Fruit fly (Drosophila melanogaster) whole organism, embryonic: ENCODE data around the gene heph.

Experiments used
- ATbp ChIP-seq: fragments of 200-800 bp; sonication (Bioruptor generic); optimal IDR thresholded peaks from 2 replicates; lab custom pipeline; 2017; ENCODE audit warnings: missing biosample characterization, mild to moderate bottlenecking, missing genetic modification characterization, missing genetic modification reagents
- Abd-B ChIP-seq: fragments of 200-800 bp; sonication (Bioruptor generic); optimal IDR thresholded peaks from 2 replicates; lab custom pipeline; 2018; ENCODE audit warnings: missing biosample characterization, mild to moderate bottlenecking, missing genetic modification characterization, moderate library complexity
- CG10209 ChIP-seq: fragments of 200-800 bp; sonication (Bioruptor generic); optimal IDR thresholded peaks from 3 replicates; lab custom pipeline; 2017; ENCODE audit warnings: missing biosample characterization, mild to moderate bottlenecking, missing genetic modification characterization, missing genetic modification reagents
- CG10321 ChIP-seq: fragments of 200-800 bp; sonication (Bioruptor generic); IDR thresholded peaks from 2 replicates; pipeline ENCODE4 v1.3.6; 2022; ENCODE audit warnings: missing biosample characterization, missing genetic modification characterization
- CG13775 ChIP-seq: fragments of 200-800 bp; sonication (Bioruptor generic); optimal IDR thresholded peaks from 3 replicates; lab custom pipeline; 2017; ENCODE audit warnings: missing biosample characterization, mild to moderate bottlenecking, missing genetic modification characterization
- CG14710 ChIP-seq: fragments of 200-800 bp; sonication (Bioruptor generic); optimal IDR thresholded peaks from 3 replicates; lab custom pipeline; 2019; ENCODE audit warnings: missing biosample characterization, mild to moderate bottlenecking, missing genetic modification characterization, moderate library complexity
- CG1603 ChIP-seq: fragments of 200-800 bp; sonication (Bioruptor generic); optimal IDR thresholded peaks from 2 replicates; lab custom pipeline; 2019; ENCODE audit warnings: missing biosample characterization, mild to moderate bottlenecking, missing genetic modification characterization, moderate library complexity
- CG16813 ChIP-seq: fragments of 200-800 bp; sonication (Bioruptor generic); IDR thresholded peaks from 3 replicates; pipeline ENCODE4 v1.3.6; 2022; ENCODE audit warnings: missing biosample characterization, missing genetic modification characterization; ENCODE audit not compliant: partially characterized antibody
- CG18619 ChIP-seq: fragments of 200-800 bp; sonication (Bioruptor generic); optimal IDR thresholded peaks from 3 replicates; lab custom pipeline; 2017; ENCODE audit warnings: missing biosample characterization, mild to moderate bottlenecking, missing genetic modification characterization
- CG18764 ChIP-seq: fragments of 200-800 bp; sonication (Bioruptor generic); optimal IDR thresholded peaks from 3 replicates; lab custom pipeline; 2016; ENCODE audit warnings: missing biosample characterization, missing genetic modification characterization
- CG2199 ChIP-seq: fragments of 200-800 bp; sonication (Bioruptor generic); IDR thresholded peaks from 3 replicates; pipeline ENCODE4 v1.3.6; 2022; ENCODE audit warnings: missing biosample characterization, missing genetic modification characterization
- CG30431 ChIP-seq: fragments of 200-800 bp; sonication (Bioruptor generic); optimal IDR thresholded peaks from 2 replicates; lab custom pipeline; 2017; ENCODE audit warnings: missing biosample characterization, missing genetic modification characterization
- CG31388 ChIP-seq: fragments of 200-800 bp; sonication (Bioruptor generic); optimal IDR thresholded peaks from 2 replicates; lab custom pipeline; 2016; ENCODE audit warnings: missing biosample characterization, missing genetic modification characterization
- CG34422 ChIP-seq: fragments of 200-800 bp; sonication (Bioruptor generic); IDR thresholded peaks from 3 replicates; pipeline ENCODE4 v1.3.6; 2022; ENCODE audit warnings: missing biosample characterization, missing genetic modification characterization
- CG4404 ChIP-seq: fragments of 200-800 bp; sonication (Bioruptor generic); IDR thresholded peaks from 2 replicates; pipeline ENCODE4 v1.3.6; 2022; ENCODE audit warnings: missing biosample characterization, missing genetic modification characterization
- CG7928 ChIP-seq: fragments of 200-800 bp; sonication (Bioruptor generic); optimal IDR thresholded peaks from 2 replicates; lab custom pipeline; 2017; ENCODE audit warnings: missing biosample characterization, mild to moderate bottlenecking, missing genetic modification characterization
- CG8281 ChIP-seq: fragments of 200-800 bp; sonication (Bioruptor generic); optimal IDR thresholded peaks from 2 replicates; lab custom pipeline; 2018; ENCODE audit warnings: missing biosample characterization, mild to moderate bottlenecking, missing genetic modification characterization, moderate library complexity
- CG8290 ChIP-seq, 3 experiments: fragments of 200-800 bp; sonication (Bioruptor generic); optimal IDR thresholded peaks; 2 replicates each; lab custom pipeline; 2016 to 2019; ENCODE audit warnings: missing biosample characterization in 3 of 3, missing genetic modification characterization in 3 of 3, mild to moderate bottlenecking in 2 of 3, moderate library complexity in 1 of 3
- CG8478 ChIP-seq: fragments of >200 bp; optimal IDR thresholded peaks from 2 replicates; lab custom pipeline; 2018
- CG9215 ChIP-seq: fragments of 200-800 bp; sonication (Bioruptor generic); IDR thresholded peaks from 2 replicates; pipeline ENCODE4 v1.3.6; 2022; ENCODE audit warnings: missing biosample characterization, missing genetic modification characterization
- Chrac-16 ChIP-seq: fragments of 200-800 bp; sonication (Bioruptor generic); optimal IDR thresholded peaks from 3 replicates; lab custom pipeline; 2016; ENCODE audit warnings: missing biosample characterization, missing genetic modification characterization
- Dbx ChIP-seq: fragments of 200-800 bp; sonication (Bioruptor generic); IDR thresholded peaks from 3 replicates; pipeline ENCODE4 v1.3.6; 2022; ENCODE audit warnings: missing biosample characterization, missing genetic modification characterization
- HLH54F ChIP-seq: fragments of 200-800 bp; sonication (Bioruptor generic); optimal IDR thresholded peaks from 3 replicates; lab custom pipeline; 2016; ENCODE audit warnings: missing biosample characterization, missing genetic modification characterization
- MESR4 ChIP-seq: fragments of 200-800 bp; sonication (Bioruptor generic); optimal IDR thresholded peaks from 2 replicates; lab custom pipeline; 2018; ENCODE audit warnings: missing biosample characterization, mild to moderate bottlenecking, missing genetic modification characterization, moderate library complexity
- Max ChIP-seq: fragments of 200-800 bp; sonication (Bioruptor generic); optimal IDR thresholded peaks from 2 replicates; lab custom pipeline; 2016; ENCODE audit warnings: missing biosample characterization, mild to moderate bottlenecking, missing genetic modification characterization
- Nf-YB ChIP-seq: fragments of 200-800 bp; sonication (Bioruptor generic); optimal IDR thresholded peaks from 3 replicates; lab custom pipeline; 2019; ENCODE audit warnings: missing biosample characterization, mild to moderate bottlenecking, missing genetic modification characterization, moderate library complexity
- Oli ChIP-seq: fragments of 200-800 bp; sonication (Bioruptor generic); optimal IDR thresholded peaks from 2 replicates; lab custom pipeline; 2018; ENCODE audit warnings: missing biosample characterization, mild to moderate bottlenecking, missing genetic modification characterization, moderate library complexity
- Poxn ChIP-seq: fragments of 200-800 bp; sonication (Bioruptor generic); IDR thresholded peaks from 2 replicates; pipeline ENCODE4 v1.3.6; 2022; ENCODE audit warnings: missing biosample characterization, missing genetic modification characterization
- YL-1 ChIP-seq: fragments of 200-800 bp; sonication (Bioruptor generic); optimal IDR thresholded peaks from 3 replicates; lab custom pipeline; 2017; ENCODE audit warnings: missing biosample characterization, mild to moderate bottlenecking, missing genetic modification characterization
- btn ChIP-seq: fragments of 200-800 bp; sonication (Bioruptor generic); optimal IDR thresholded peaks from 2 replicates; lab custom pipeline; 2016; ENCODE audit warnings: missing biosample characterization, missing genetic modification characterization
- chn ChIP-seq: fragments of 200-800 bp; sonication (Bioruptor generic); optimal IDR thresholded peaks from 2 replicates; lab custom pipeline; 2016; ENCODE audit warnings: missing biosample characterization, missing genetic modification characterization
- crol ChIP-seq: fragments of 200-800 bp; sonication (Bioruptor generic); IDR thresholded peaks from 2 replicates; pipeline ENCODE4 v1.3.6; 2022; ENCODE audit warnings: missing biosample characterization, missing genetic modification characterization
- dati ChIP-seq: fragments of 200-800 bp; sonication (Bioruptor generic); IDR thresholded peaks from 2 replicates; pipeline ENCODE4 v1.3.6; 2022; ENCODE audit warnings: missing biosample characterization, missing genetic modification characterization
- dm ChIP-seq: fragments of 200-800 bp; sonication (Bioruptor generic); optimal IDR thresholded peaks from 3 replicates; lab custom pipeline; 2016; ENCODE audit warnings: missing biosample characterization, missing genetic modification characterization
- exex ChIP-seq: fragments of 200-800 bp; sonication (Bioruptor generic); optimal IDR thresholded peaks from 4 replicates; lab custom pipeline; 2018; ENCODE audit warnings: missing biosample characterization, mild to moderate bottlenecking, missing genetic modification characterization, moderate library complexity
- grn ChIP-seq: fragments of 200-800 bp; sonication (Bioruptor generic); optimal IDR thresholded peaks from 3 replicates; lab custom pipeline; 2017; ENCODE audit warnings: missing biosample characterization, missing genetic modification characterization
- kah ChIP-seq: fragments of 200-800 bp; sonication (Bioruptor generic); optimal IDR thresholded peaks from 2 replicates; lab custom pipeline; 2018; ENCODE audit warnings: missing biosample characterization, mild to moderate bottlenecking, missing genetic modification characterization
- knrl ChIP-seq: fragments of 200-800 bp; sonication (Bioruptor generic); IDR thresholded peaks from 3 replicates; pipeline ENCODE4 v1.3.6; 2022; ENCODE audit warnings: missing biosample characterization, missing genetic modification characterization; ENCODE audit not compliant: partially characterized antibody
- lov ChIP-seq, 2 experiments: fragments of 200-800 bp in 1 of 2; fragments of >200 bp in 1 of 2; sonication (Bioruptor generic) in 1 of 2; IDR thresholded peaks in 1 of 2; optimal IDR thresholded peaks in 1 of 2; 2 replicates in 1 of 2; 3 replicates in 1 of 2; pipeline versions ENCODE4 v1.3.6 to Lab custom; 2017 to 2022; ENCODE audit warnings: missing biosample characterization in 1 of 2, missing genetic modification characterization in 1 of 2
- nmo ChIP-seq: fragments of 200-800 bp; sonication (Bioruptor generic); optimal IDR thresholded peaks from 2 replicates; lab custom pipeline; 2018; ENCODE audit warnings: missing biosample characterization, mild to moderate bottlenecking, missing genetic modification characterization, moderate library complexity
- odd ChIP-seq: fragments of 200-800 bp; sonication (Bioruptor generic); optimal IDR thresholded peaks from 2 replicates; lab custom pipeline; 2017; ENCODE audit warnings: missing biosample characterization, mild to moderate bottlenecking, missing genetic modification characterization
- salm ChIP-seq: fragments of 200-800 bp; sonication (Bioruptor generic); optimal IDR thresholded peaks from 2 replicates; lab custom pipeline; 2018; ENCODE audit warnings: missing biosample characterization, mild to moderate bottlenecking, missing genetic modification characterization
- slbo ChIP-seq: fragments of 200-800 bp; sonication (Bioruptor generic); IDR thresholded peaks from 2 replicates; pipeline ENCODE4 v1.3.6; 2022; ENCODE audit warnings: missing biosample characterization, missing genetic modification characterization
- sna ChIP-seq: fragments of 200-800 bp; sonication (Bioruptor generic); IDR thresholded peaks from 2 replicates; pipeline ENCODE4 v1.3.6; 2022; ENCODE audit warnings: missing biosample characterization, missing genetic modification characterization; ENCODE audit not compliant: partially characterized antibody
- sug ChIP-seq: fragments of 200-800 bp; optimal IDR thresholded peaks from 2 replicates; lab custom pipeline; 2019; ENCODE audit warnings: missing biosample characterization, mild to moderate bottlenecking, missing genetic modification characterization, moderate library complexity
- tgo ChIP-seq: fragments of 200-800 bp; sonication (Bioruptor generic); IDR thresholded peaks from 3 replicates; pipeline ENCODE4 v1.3.6; 2022; ENCODE audit warnings: missing biosample characterization, missing genetic modification characterization
- tna ChIP-seq: fragments of 200-800 bp; sonication (Bioruptor generic); IDR thresholded peaks from 2 replicates; pipeline ENCODE4 v1.3.6; 2022; ENCODE audit warnings: missing biosample characterization, missing genetic modification characterization; ENCODE audit not compliant: partially characterized antibody
- vnd ChIP-seq: fragments of 200-800 bp; sonication (Bioruptor generic); IDR thresholded peaks from 3 replicates; pipeline ENCODE4 v1.3.6; 2022; ENCODE audit warnings: missing biosample characterization, missing genetic modification characterization; ENCODE audit not compliant: partially characterized antibody
- wdn ChIP-seq: fragments of 200-800 bp; sonication (Bioruptor generic); IDR thresholded peaks from 2 replicates; pipeline ENCODE4 v1.3.6; 2022; ENCODE audit warnings: missing biosample characterization, missing genetic modification characterization
- yki ChIP-seq: fragments of >200 bp; optimal IDR thresholded peaks from 3 replicates; lab custom pipeline; 2018
- zfh1 ChIP-seq: fragments of 200-800 bp; sonication (Bioruptor generic); IDR thresholded peaks from 3 replicates; pipeline ENCODE4 v1.3.6; 2022; ENCODE audit warnings: missing biosample characterization, missing genetic modification characterization

heph gene

dm6 chr3R:31985603-31986002 is 29.7 kb downstream of the heph start (continued):
- TF ChIP-seq tgo (GFP tag; lab: Robert Waterston, UW) (no peak), CG18764 (GFP tag; lab: Kevin White, UChicago) (no peak), CG7928 (GFP tag; lab: Kevin White, UChicago) (no peak), CG9215 (GFP tag; lab: Robert Waterston, UW) (no peak), HLH54F (peak; percentile 6), chn (GFP tag; lab: Kevin White, UChicago) (no peak), slbo (GFP tag; lab: Robert Waterston, UW) (peak; percentile 61), yki (lab: Kevin White, UChicago) (no peak), sug (tag; lab: Kevin White, UChicago) (peak; percentile 21), tna (GFP tag; lab: Robert Waterston, UW) (peak; percentile 95), CG30431 (GFP tag; lab: Kevin White, UChicago) (no peak), nmo (GFP tag; lab: Kevin White, UChicago) (peak; percentile 36), CG8281 (tag; lab: Kevin White, UChicago) (no peak), CG18619 (GFP tag; lab: Kevin White, UChicago) (no peak), CG14710 (tag; lab: Kevin White, UChicago) (peak; percentile 25), MESR4 (GFP tag; lab: Kevin White, UChicago) (peak; percentile 1), CG31388 (GFP tag; lab: Kevin White, UChicago) (no peak), Nf-YB (GFP tag; lab: Kevin White, UChicago) (no peak), CG2199 (GFP tag; lab: Robert Waterston, UW) (peak; percentile 70; the same call in 2 of the 3 replicates), CG4404 (GFP tag; lab: Robert Waterston, UW) (no peak), CG16813 (GFP tag; lab: Robert Waterston, UW) (peak; percentile 95), dati (GFP tag; lab: Robert Waterston, UW) (no peak), CG8290 (GFP tag; optimal IDR thresholded peaks at IDR 0.05; lab: Kevin White, UChicago) (peak; percentile 27), CG8290 (tag; optimal IDR thresholded peaks at IDR 0.05; lab: Kevin White, UChicago) (peak in 1 of 2 experiments; percentile 66), zfh1 (GFP tag; lab: Robert Waterston, UW) (no peak), CG1603 (tag; lab: Kevin White, UChicago) (peak; percentile 60), dm (GFP tag; lab: Kevin White, UChicago) (peak; percentile 7), Abd-B (GFP tag; lab: Kevin White, UChicago) (no peak), grn (no peak), knrl (peak; percentile 94), CG10321 (GFP tag; lab: Robert Waterston, UW) (no peak), lov (optimal IDR thresholded peaks at IDR 0.05; lab: Kevin White, UChicago) (no peak), lov (GFP tag; IDR thresholded peaks at IDR 0.05; lab: Robert Waterston, UW) (no peak), sna (peak; percentile 91), CG10209 (GFP tag; lab: Kevin White, UChicago) (no peak), CG8478 (no peak), odd (no peak), vnd (GFP tag; lab: Robert Waterston, UW) (peak; percentile 89), CG13775 (GFP tag; lab: Kevin White, UChicago) (no peak), wdn (GFP tag; lab: Robert Waterston, UW) (no peak), ATbp (GFP tag; lab: Kevin White, UChicago) (no peak), Chrac-16 (no peak), crol (GFP tag; lab: Robert Waterston, UW) (no peak), exex (tag; lab: Kevin White, UChicago) (no peak), btn (GFP tag; lab: Kevin White, UChicago) (no peak), CG34422 (GFP tag; lab: Robert Waterston, UW) (no peak), Max (no peak), Poxn (GFP tag; lab: Robert Waterston, UW) (no peak), YL-1 (GFP tag; lab: Kevin White, UChicago) (no peak), kah (GFP tag; lab: Kevin White, UChicago) (no peak), salm (no peak), Dbx (GFP tag; lab: Robert Waterston, UW) (0 out of 3 replicates have a peak, but pooled peaks have one; percentile 28), Oli (tag; lab: Kevin White, UChicago) (no peak)
